Fruit fly (Drosophila melanogaster) whole organism, embryonic: ENCODE results near the gene CG43902.

ENCODE experiments used
- Bdp1 ChIP-seq: fragments of 200-800 bp; sonication (Bioruptor generic); optimal IDR thresholded peaks from 3 replicates; lab custom pipeline; 2016; ENCODE audit warnings: missing biosample characterization, missing genetic modification characterization
- CG11093 ChIP-seq: fragments of 200-800 bp; sonication (Bioruptor generic); IDR thresholded peaks from 3 replicates; pipeline ENCODE4 v1.3.6; 2022; ENCODE audit warnings: missing biosample characterization, missing genetic modification characterization
- CG11456 ChIP-seq: fragments of 200-800 bp; sonication (Bioruptor generic); IDR thresholded peaks from 3 replicates; pipeline ENCODE4 v1.3.6; 2022; ENCODE audit warnings: missing biosample characterization, missing genetic modification characterization
- CG12155 ChIP-seq: fragments of 200-800 bp; sonication (Bioruptor generic); optimal IDR thresholded peaks from 3 replicates; lab custom pipeline; 2016; ENCODE audit warnings: missing biosample characterization, missing genetic modification characterization
- CG1233 ChIP-seq: fragments of 200-800 bp; sonication (Bioruptor generic); optimal IDR thresholded peaks from 4 replicates; lab custom pipeline; 2018; ENCODE audit warnings: missing biosample characterization, mild to moderate bottlenecking, missing genetic modification characterization
- CG13424 ChIP-seq: fragments of 200-800 bp; sonication (Bioruptor generic); optimal IDR thresholded peaks from 2 replicates; lab custom pipeline; 2019; ENCODE audit warnings: missing biosample characterization, mild to moderate bottlenecking, missing genetic modification characterization, moderate library complexity
- CG18599 ChIP-seq: fragments of 200-800 bp; sonication (Bioruptor generic); optimal IDR thresholded peaks from 3 replicates; lab custom pipeline; 2017; ENCODE audit warnings: missing biosample characterization, missing genetic modification characterization, mild to moderate bottlenecking, moderate library complexity, missing genetic modification reagents
- CG2875 ChIP-seq: fragments of 200-800 bp; sonication (Bioruptor generic); optimal IDR thresholded peaks from 2 replicates; lab custom pipeline; 2017; ENCODE audit warnings: missing biosample characterization, mild to moderate bottlenecking, missing genetic modification characterization, missing genetic modification reagents
- CG42726 ChIP-seq: fragments of 200-800 bp; sonication (Bioruptor generic); IDR thresholded peaks from 2 replicates; pipeline ENCODE4 v1.3.6; 2022; ENCODE audit warnings: missing biosample characterization, missing genetic modification characterization; ENCODE audit not compliant: partially characterized antibody
- CG4820 ChIP-seq: fragments of 200-800 bp; sonication (Bioruptor generic); optimal IDR thresholded peaks from 3 replicates; lab custom pipeline; 2016; ENCODE audit warnings: missing biosample characterization, missing genetic modification characterization
- CG5953 ChIP-seq: fragments of 200-800 bp; sonication (Bioruptor generic); IDR thresholded peaks from 2 replicates; pipeline ENCODE4 v1.3.6; 2022; ENCODE audit warnings: missing biosample characterization, missing genetic modification characterization
- CG6683 ChIP-seq: fragments of 200-800 bp; sonication (Bioruptor generic); optimal IDR thresholded peaks from 2 replicates; lab custom pipeline; 2017; ENCODE audit warnings: missing biosample characterization, mild to moderate bottlenecking, missing genetic modification characterization, missing genetic modification reagents
- CG7987 ChIP-seq: fragments of 200-800 bp; sonication (Bioruptor generic); optimal IDR thresholded peaks from 2 replicates; lab custom pipeline; 2018; ENCODE audit warnings: missing biosample characterization, mild to moderate bottlenecking, missing genetic modification characterization, moderate library complexity
- CG9727 ChIP-seq: fragments of 200-800 bp; sonication (Bioruptor generic); optimal IDR thresholded peaks from 3 replicates; lab custom pipeline; 2017; ENCODE audit warnings: missing biosample characterization, mild to moderate bottlenecking, missing genetic modification characterization
- CHES-1-like ChIP-seq: fragments of 200-800 bp; sonication (Bioruptor generic); optimal IDR thresholded peaks from 2 replicates; lab custom pipeline; 2016; ENCODE audit warnings: missing biosample characterization, missing genetic modification characterization
- CkIIα-i1 ChIP-seq: fragments of 200-800 bp; sonication (Bioruptor generic); IDR thresholded peaks from 2 replicates; pipeline ENCODE4 v1.3.6; 2022; ENCODE audit warnings: missing biosample characterization, missing genetic modification characterization
- D19A ChIP-seq: fragments of 200-800 bp; optimal IDR thresholded peaks from 3 replicates; lab custom pipeline; 2019; ENCODE audit warnings: missing biosample characterization, mild to moderate bottlenecking, missing genetic modification characterization, moderate library complexity
- D19B ChIP-seq: fragments of 200-800 bp; sonication (Bioruptor generic); optimal IDR thresholded peaks from 2 replicates; lab custom pipeline; 2017; ENCODE audit warnings: missing biosample characterization, mild to moderate bottlenecking, missing genetic modification characterization
- Deaf1 ChIP-seq: fragments of 200-800 bp; optimal IDR thresholded peaks from 3 replicates; lab custom pipeline; 2019; ENCODE audit warnings: missing biosample characterization, mild to moderate bottlenecking, missing genetic modification characterization, moderate library complexity
- Eip74EF ChIP-seq, 2 experiments: fragments of 200-800 bp in 1 of 2; fragments of >200 bp in 1 of 2; sonication (Bioruptor generic) in 1 of 2; optimal IDR thresholded peaks; 2 replicates each; lab custom pipeline; 2017 to 2019; ENCODE audit warnings: missing biosample characterization in 2 of 2, missing genetic modification characterization in 2 of 2, mild to moderate bottlenecking in 1 of 2, moderate library complexity in 1 of 2
- Ets97D ChIP-seq: fragments of 200-800 bp; sonication (Bioruptor generic); optimal IDR thresholded peaks from 3 replicates; lab custom pipeline; 2016; ENCODE audit warnings: missing biosample characterization, missing genetic modification characterization
- Fer1 ChIP-seq: fragments of 200-800 bp; sonication (Bioruptor generic); optimal IDR thresholded peaks from 2 replicates; lab custom pipeline; 2017; ENCODE audit warnings: missing biosample characterization, mild to moderate bottlenecking, missing genetic modification characterization
- GATAe ChIP-seq: fragments of 200-800 bp; sonication (Bioruptor generic); conservative IDR thresholded peaks from 2 replicates; pipeline ENCODE4 v1.3.6; 2022; ENCODE audit warnings: missing biosample characterization, missing genetic modification characterization
- Gsc ChIP-seq: fragments of 200-800 bp; sonication (Bioruptor generic); IDR thresholded peaks from 2 replicates; pipeline ENCODE4 v1.3.6; 2022; ENCODE audit warnings: missing biosample characterization, missing genetic modification characterization
- HmgD ChIP-seq: fragments of 200-800 bp; sonication (Bioruptor generic); optimal IDR thresholded peaks from 3 replicates; lab custom pipeline; 2016; ENCODE audit warnings: missing biosample characterization, missing genetic modification characterization
- Hmr ChIP-seq: fragments of 200-800 bp; sonication (Bioruptor generic); optimal IDR thresholded peaks from 3 replicates; lab custom pipeline; 2017; ENCODE audit warnings: mild to moderate bottlenecking, missing biosample characterization, missing genetic modification reagents, missing genetic modification characterization
- Hr78 ChIP-seq, 2 experiments: fragments of 200-800 bp in 1 of 2; fragments of >200 bp in 1 of 2; sonication (Bioruptor generic) in 1 of 2; optimal IDR thresholded peaks; 2 replicates each; lab custom pipeline; 2017 to 2019; ENCODE audit warnings: missing biosample characterization in 2 of 2, missing genetic modification characterization in 2 of 2, mild to moderate bottlenecking in 1 of 2, moderate library complexity in 1 of 2
- Hsf ChIP-seq: fragments of 200-800 bp; sonication (Bioruptor generic); optimal IDR thresholded peaks from 3 replicates; lab custom pipeline; 2016; ENCODE audit warnings: missing biosample characterization, missing genetic modification characterization
- MBD-R2 ChIP-seq: fragments of 200-800 bp; sonication (Bioruptor generic); IDR thresholded peaks from 2 replicates; pipeline ENCODE4 v1.3.6; 2022; ENCODE audit warnings: missing biosample characterization, missing genetic modification characterization
- Nf-YA ChIP-seq: fragments of 200-800 bp; sonication (Bioruptor generic); IDR thresholded peaks from 2 replicates; pipeline ENCODE4 v1.3.6; 2022; ENCODE audit warnings: missing biosample characterization, missing genetic modification characterization
- NfI ChIP-seq: fragments of 200-800 bp; sonication (Bioruptor generic); optimal IDR thresholded peaks from 3 replicates; lab custom pipeline; 2018; ENCODE audit warnings: missing biosample characterization, mild to moderate bottlenecking, missing genetic modification characterization, moderate library complexity
- abd-A ChIP-seq: fragments of 200-800 bp; sonication (Bioruptor generic); optimal IDR thresholded peaks from 3 replicates; lab custom pipeline; 2019; ENCODE audit warnings: missing biosample characterization, mild to moderate bottlenecking, missing genetic modification characterization, moderate library complexity
- ara ChIP-seq: fragments of 200-800 bp; sonication (Bioruptor generic); IDR thresholded peaks from 2 replicates; pipeline ENCODE4 v1.3.6; 2022; ENCODE audit warnings: missing biosample characterization, missing genetic modification characterization
- bab2 ChIP-seq: fragments of 200-800 bp; sonication (Bioruptor generic); optimal IDR thresholded peaks from 2 replicates; lab custom pipeline; 2016; ENCODE audit warnings: missing biosample characterization, missing genetic modification characterization
- cad ChIP-seq: fragments of >200 bp; optimal IDR thresholded peaks from 2 replicates; lab custom pipeline; 2017; ENCODE audit warnings: missing biosample characterization, missing genetic modification characterization
- cato ChIP-seq: fragments of 200-800 bp; sonication (Bioruptor generic); optimal IDR thresholded peaks from 2 replicates; lab custom pipeline; 2016; ENCODE audit warnings: missing biosample characterization, missing genetic modification characterization, borderline replicate concordance
- dmrt99B ChIP-seq: fragments of 200-800 bp; sonication (Bioruptor generic); optimal IDR thresholded peaks from 2 replicates; lab custom pipeline; 2018; ENCODE audit warnings: missing biosample characterization, mild to moderate bottlenecking, missing genetic modification characterization, moderate library complexity
- ftz-f1 ChIP-seq: fragments of 200-800 bp; sonication (Bioruptor generic); optimal IDR thresholded peaks from 2 replicates; lab custom pipeline; 2016; ENCODE audit warnings: missing biosample characterization, missing genetic modification characterization
- gt ChIP-seq: fragments of 200-800 bp; sonication (Bioruptor generic); IDR thresholded peaks from 2 replicates; pipeline ENCODE4 v1.3.6; 2022; ENCODE audit warnings: missing biosample characterization, missing genetic modification characterization
- ind ChIP-seq: fragments of 200-800 bp; sonication (Bioruptor generic); optimal IDR thresholded peaks from 3 replicates; lab custom pipeline; 2016; ENCODE audit warnings: missing biosample characterization, missing genetic modification characterization
- inv ChIP-seq: fragments of 200-800 bp; sonication (Bioruptor generic); IDR thresholded peaks from 2 replicates; pipeline ENCODE4 v1.3.6; 2022; ENCODE audit warnings: missing biosample characterization, missing genetic modification characterization; ENCODE audit not compliant: partially characterized antibody
- kni ChIP-seq: fragments of 200-800 bp; sonication (Bioruptor generic); optimal IDR thresholded peaks from 3 replicates; lab custom pipeline; 2017; ENCODE audit warnings: mild to moderate bottlenecking, missing biosample characterization, missing genetic modification reagents, missing genetic modification characterization
- lbe ChIP-seq: fragments of 200-800 bp; sonication (Bioruptor generic); optimal IDR thresholded peaks from 2 replicates; lab custom pipeline; 2016; ENCODE audit warnings: missing biosample characterization, mild to moderate bottlenecking, missing genetic modification characterization
- nerfin-1 ChIP-seq: fragments of 200-800 bp; sonication (Bioruptor generic); optimal IDR thresholded peaks from 3 replicates; lab custom pipeline; 2019; ENCODE audit warnings: missing biosample characterization, mild to moderate bottlenecking, missing genetic modification characterization, moderate library complexity
- pb ChIP-seq: fragments of 200-800 bp; sonication (Bioruptor generic); optimal IDR thresholded peaks from 3 replicates; lab custom pipeline; 2016; ENCODE audit warnings: missing biosample characterization, missing genetic modification characterization
- salm ChIP-seq: fragments of 200-800 bp; sonication (Bioruptor generic); optimal IDR thresholded peaks from 2 replicates; lab custom pipeline; 2018; ENCODE audit warnings: missing biosample characterization, mild to moderate bottlenecking, missing genetic modification characterization
- sens-2 ChIP-seq: fragments of 200-800 bp; sonication (Bioruptor generic); IDR thresholded peaks from 2 replicates; pipeline ENCODE4 v1.3.6; 2022; ENCODE audit warnings: missing biosample characterization, missing genetic modification characterization
- stc ChIP-seq: fragments of 200-800 bp; sonication (Bioruptor generic); IDR thresholded peaks from 2 replicates; pipeline ENCODE4 v1.3.6; 2022; ENCODE audit warnings: missing biosample characterization, missing genetic modification characterization
- tap ChIP-seq: fragments of 200-800 bp; optimal IDR thresholded peaks from 3 replicates; lab custom pipeline; 2019; ENCODE audit warnings: missing biosample characterization, mild to moderate bottlenecking, missing genetic modification characterization, moderate library complexity
- tin ChIP-seq: fragments of 200-800 bp; sonication (Bioruptor generic); optimal IDR thresholded peaks from 3 replicates; lab custom pipeline; 2016; ENCODE audit warnings: missing biosample characterization, missing genetic modification characterization

CG43902 gene

DNA sequence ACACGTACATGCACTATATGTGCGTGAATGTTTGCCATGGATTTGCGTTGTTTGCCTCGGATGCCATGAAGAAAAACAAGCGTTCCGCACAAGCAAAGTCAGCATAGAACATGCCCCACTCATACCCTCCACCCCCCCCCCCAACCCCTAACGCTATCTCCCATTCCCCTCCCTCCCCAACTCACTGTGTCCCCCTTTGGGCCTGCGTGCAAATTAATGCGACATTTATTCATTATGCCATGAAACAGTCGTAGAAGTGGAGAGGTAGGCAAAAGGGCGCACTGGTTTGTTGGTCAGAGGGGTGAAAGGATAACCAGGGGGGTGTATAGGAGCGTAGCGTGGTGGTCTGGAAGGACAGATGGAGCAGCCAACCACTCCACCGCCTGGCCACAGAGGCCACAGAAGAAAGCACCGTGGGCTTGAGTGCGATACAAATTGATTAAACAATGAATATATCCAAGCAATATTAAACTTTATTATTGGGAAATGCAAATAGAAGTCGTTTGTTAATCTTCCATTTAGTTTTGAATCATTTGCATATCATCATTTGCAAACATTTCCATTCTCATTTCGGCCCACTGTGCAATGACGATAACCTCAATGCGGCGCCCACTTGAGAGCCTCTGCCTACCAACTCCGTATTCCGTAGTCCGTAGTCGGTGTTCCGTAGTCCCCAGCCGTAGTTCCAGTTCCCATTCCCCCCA is 26.3 kb downstream of the CG43902 start (continued):
- TF ChIP-seq Deaf1 (no peak), CG2875 (no peak), cato (GFP tag; lab: Kevin White, UChicago) (no peak), CG42726 (no peak), CHES-1-like (GFP tag; lab: Kevin White, UChicago) (no peak), CG1233 (GFP tag; lab: Kevin White, UChicago) (no peak), D19A (tag; lab: Kevin White, UChicago) (no peak), pb (GFP tag; lab: Kevin White, UChicago) (no peak), Hsf (GFP tag; lab: Kevin White, UChicago) (no peak), Nf-YA (GFP tag; lab: Robert Waterston, UW) (no peak), CG12155 (peak; percentile 14), kni (GFP tag; lab: Kevin White, UChicago) (no peak), ara (no peak), bab2 (GFP tag; lab: Kevin White, UChicago) (peak; percentile 57), HmgD (GFP tag; lab: Kevin White, UChicago) (no peak), CG11456 (GFP tag; lab: Robert Waterston, UW) (peak; percentile 69; the same call in 1 of the 3 replicates), ind (GFP tag; lab: Kevin White, UChicago) (peak; percentile 48), lbe (GFP tag; lab: Kevin White, UChicago) (no peak), gt (no peak), tap (tag; lab: Kevin White, UChicago) (no peak), GATAe (no peak), nerfin-1 (no peak), salm (tag; lab: Kevin White, UChicago) (no peak), CG5953 (GFP tag; lab: Robert Waterston, UW) (no peak), cad (GFP tag; lab: Kevin White, UChicago) (no peak), tin (GFP tag; lab: Kevin White, UChicago) (no peak), inv (GFP tag; lab: Robert Waterston, UW) (no peak), CG11093 (GFP tag; lab: Robert Waterston, UW) (peak; percentile 42; the same call in 1 of the 3 replicates), MBD-R2 (peak; percentile 54), CG9727 (peak; percentile 27), abd-A (tag; lab: Kevin White, UChicago) (peak; percentile 74), stc (GFP tag; lab: Robert Waterston, UW) (peak; percentile 51; the same call in 1 of the 2 replicates), CkIIα-i1 (GFP tag; lab: Robert Waterston, UW) (no peak), D19B (GFP tag; lab: Kevin White, UChicago) (peak; percentile 28), Fer1 (GFP tag; lab: Kevin White, UChicago) (peak; percentile 86), Hr78 (GFP tag; optimal IDR thresholded peaks at IDR 0.05; lab: Kevin White, UChicago) (no peak), CG4820 (GFP tag; lab: Kevin White, UChicago) (no peak), dmrt99B (tag; lab: Kevin White, UChicago) (peak; percentile 74), sens-2 (GFP tag; lab: Robert Waterston, UW) (no peak), Hmr (GFP tag; lab: Kevin White, UChicago) (peak; percentile 82), Gsc (GFP tag; lab: Robert Waterston, UW) (no peak), Ets97D (no peak), Eip74EF (GFP tag; optimal IDR thresholded peaks at IDR 0.05; lab: Kevin White, UChicago) (no peak), CG6683 (no peak), NfI (peak; percentile 37), CG18599 (GFP tag; lab: Kevin White, UChicago) (peak; percentile 90), CG13424 (peak; percentile 42), Bdp1 (no peak), CG7987 (GFP tag; lab: Kevin White, UChicago) (no peak), ftz-f1 (no peak)
